Worm (Caenorhabditis elegans) whole organism, L4 larva: Measurements from ENCODE around the gene C23H3.9.

Source experiments
- F10B5.3 ChIP-seq: sonication (generic microtip); optimal IDR thresholded peaks from 2 replicates; lab custom pipeline; 2016; ENCODE audit warnings: mild to moderate bottlenecking, missing genetic modification characterization, missing compliant biosample characterization
- F26F4.8 ChIP-seq: fragments of 200-800 bp; sonication (Bioruptor generic); conservative IDR thresholded peaks from 2 replicates; pipeline ENCODE4 v1.3.6; 2022; ENCODE audit warnings: missing genetic modification characterization, missing compliant biosample characterization
- F37D6.2 ChIP-seq: sonication (generic microtip); optimal IDR thresholded peaks from 2 replicates; lab custom pipeline; 2016; ENCODE audit warnings: mild to moderate bottlenecking, missing genetic modification characterization, missing compliant biosample characterization
- T20F7.1 ChIP-seq: fragments of 200-800 bp; sonication (Bioruptor generic); optimal IDR thresholded peaks from 2 replicates; lab custom pipeline; 2018; ENCODE audit warnings: mild to moderate bottlenecking, missing genetic modification characterization, missing compliant biosample characterization
- Y75B8A.6 ChIP-seq: fragments of 200-800 bp; sonication (Bioruptor generic); IDR thresholded peaks from 2 replicates; pipeline ENCODE4 v1.3.6; 2022; ENCODE audit warnings: missing genetic modification reagents, missing genetic modification characterization, missing compliant biosample characterization
- ZK546.5 ChIP-seq, 2 experiments: sonication (generic microtip); optimal IDR thresholded peaks; 2 replicates each; lab custom pipeline; 2017; ENCODE audit warnings: missing biosample characterization in 2 of 2, missing genetic modification characterization in 2 of 2
- aha-1 ChIP-seq: fragments of 150-350 bp; peaks from one replicate; lab custom pipeline; 2014; ENCODE audit warnings: missing biosample characterization, missing genetic modification characterization
- arid-1 ChIP-seq: fragments of 200-800 bp; sonication (Bioruptor generic); conservative IDR thresholded peaks from 2 replicates; pipeline ENCODE4 v1.3.6; 2022; ENCODE audit warnings: missing genetic modification reagents, missing genetic modification characterization, missing compliant biosample characterization
- ceh-20 ChIP-seq: fragments of 200-800 bp; sonication (Bioruptor generic); IDR thresholded peaks from 2 replicates; pipeline ENCODE4 v1.3.6; 2022; ENCODE audit warnings: missing genetic modification reagents, missing genetic modification characterization, missing compliant biosample characterization
- ceh-44 ChIP-seq: fragments of 200-800 bp; sonication (Bioruptor generic); IDR thresholded peaks from 2 replicates; pipeline ENCODE4 v1.3.6; 2022; ENCODE audit warnings: missing genetic modification reagents, missing genetic modification characterization, missing compliant biosample characterization
- ces-1 ChIP-seq: fragments of 150-350 bp; sonication (generic microtip); optimal IDR thresholded peaks from 4 replicates; lab custom pipeline; 2014; ENCODE audit warnings: missing biosample characterization, missing genetic modification reagents, missing genetic modification characterization
- ctbp-1 ChIP-seq: fragments of 200-800 bp; sonication (Bioruptor generic); IDR thresholded peaks from 2 replicates; pipeline ENCODE4 v1.3.6; 2022; ENCODE audit warnings: missing genetic modification reagents, missing genetic modification characterization, missing compliant biosample characterization
- dpl-1 ChIP-seq: fragments of 150-350 bp; optimal IDR thresholded peaks from 2 replicates; lab custom pipeline; 2014; ENCODE audit warnings: missing biosample characterization, missing genetic modification reagents, missing genetic modification characterization
- duxl-1 ChIP-seq: sonication (generic microtip); optimal IDR thresholded peaks from 2 replicates; lab custom pipeline; 2016; ENCODE audit warnings: mild to moderate bottlenecking, missing genetic modification characterization, moderate library complexity, missing compliant biosample characterization; ENCODE audit not compliant: poor library complexity
- egl-27 ChIP-seq: sonication (generic microtip); optimal IDR thresholded peaks from 3 replicates; lab custom pipeline; 2017; ENCODE audit warnings: missing biosample characterization, missing genetic modification reagents, missing genetic modification characterization
- egl-43 ChIP-seq: fragments of 200-800 bp; sonication (Bioruptor generic); IDR thresholded peaks from 2 replicates; pipeline ENCODE4 v1.3.6; 2022; ENCODE audit warnings: missing genetic modification reagents, missing genetic modification characterization, missing compliant biosample characterization
- fkh-10 ChIP-seq: fragments of 150-350 bp; optimal IDR thresholded peaks from 2 replicates; lab custom pipeline; 2014; ENCODE audit warnings: missing biosample characterization, missing genetic modification reagents, missing genetic modification characterization
- hlh-30 ChIP-seq: sonication (generic microtip); optimal IDR thresholded peaks from 2 replicates; lab custom pipeline; 2017; ENCODE audit warnings: antibody characterized with exemption, mild to moderate bottlenecking, missing genetic modification characterization, missing compliant biosample characterization; ENCODE audit not compliant: insufficient read depth
- hmg-1.1 ChIP-seq: fragments of 200-800 bp; sonication (Bioruptor generic); IDR thresholded peaks from 2 replicates; pipeline ENCODE4 v1.3.6; 2022; ENCODE audit warnings: missing genetic modification reagents, missing genetic modification characterization, missing compliant biosample characterization
- jun-1 ChIP-seq: fragments of 150-350 bp; optimal IDR thresholded peaks from 2 replicates; lab custom pipeline; 2014; ENCODE audit warnings: missing biosample characterization, missing genetic modification reagents, missing genetic modification characterization
- lim-7 ChIP-seq: fragments of 200-800 bp; sonication (Bioruptor generic); IDR thresholded peaks from 2 replicates; pipeline ENCODE4 v1.3.6; 2022; ENCODE audit warnings: missing genetic modification characterization, missing compliant biosample characterization
- lin-13 ChIP-seq: fragments of 150-350 bp; optimal IDR thresholded peaks from 2 replicates; lab custom pipeline; 2014; ENCODE audit warnings: missing biosample characterization, missing genetic modification reagents, missing genetic modification characterization
- lir-3 ChIP-seq: sonication (generic microtip); optimal IDR thresholded peaks from 2 replicates; lab custom pipeline; 2016; ENCODE audit warnings: mild to moderate bottlenecking, missing genetic modification characterization, missing compliant biosample characterization
- madf-5 ChIP-seq, 2 experiments: fragments of 200-800 bp; sonication (Bioruptor generic); IDR thresholded peaks; 2 replicates each; pipeline ENCODE4 v1.3.6; 2022; ENCODE audit warnings: missing compliant biosample characterization in 2 of 2, missing genetic modification characterization in 2 of 2
- mep-1 ChIP-seq: fragments of 150-350 bp; sonication (generic microtip); optimal IDR thresholded peaks from 3 replicates; lab custom pipeline; 2014; ENCODE audit warnings: missing biosample characterization, missing genetic modification characterization
- mes-2 ChIP-seq: sonication (generic microtip); optimal IDR thresholded peaks from 2 replicates; lab custom pipeline; 2016; ENCODE audit warnings: missing genotype, mild to moderate bottlenecking, missing genetic modification characterization, missing compliant biosample characterization; ENCODE audit not compliant: poor library complexity, severe bottlenecking
- mxl-2 ChIP-seq: fragments of 200-800 bp; sonication (Bioruptor generic); conservative IDR thresholded peaks from 2 replicates; pipeline ENCODE4 v1.3.6; 2022; ENCODE audit warnings: missing genetic modification reagents, missing genetic modification characterization, missing compliant biosample characterization
- nhr-10 ChIP-seq: fragments of 150-350 bp; optimal IDR thresholded peaks from 2 replicates; lab custom pipeline; 2014; ENCODE audit warnings: missing biosample characterization, missing genetic modification characterization
- nhr-111 ChIP-seq: fragments of 200-800 bp; sonication (Bioruptor generic); optimal IDR thresholded peaks from 2 replicates; lab custom pipeline; 2018; ENCODE audit warnings: mild to moderate bottlenecking, missing genetic modification characterization, missing compliant biosample characterization
- nhr-42 ChIP-seq: fragments of 200-800 bp; sonication (Bioruptor generic); IDR thresholded peaks from 2 replicates; pipeline ENCODE4 v1.3.6; 2022; ENCODE audit warnings: missing genetic modification characterization, missing compliant biosample characterization
- nhr-48 ChIP-seq: sonication (generic microtip); optimal IDR thresholded peaks from 2 replicates; lab custom pipeline; 2016; ENCODE audit warnings: mild to moderate bottlenecking, missing genetic modification characterization, missing compliant biosample characterization
- pha-4 ChIP-seq, 2 experiments: fragments of 150-350 bp in 1 of 2; fragments of 200-800 bp in 1 of 2; sonication (Bioruptor generic) in 1 of 2; IDR thresholded peaks in 1 of 2; optimal IDR thresholded peaks in 1 of 2; 2 replicates each; pipeline versions ENCODE4 v1.3.6 to Lab custom; 2014 to 2022; ENCODE audit warnings: missing genetic modification characterization in 2 of 2, missing genetic modification reagents in 2 of 2, missing biosample characterization in 1 of 2, missing compliant biosample characterization in 1 of 2
- rbr-2 ChIP-seq: sonication (generic microtip); optimal IDR thresholded peaks from 2 replicates; lab custom pipeline; 2016; ENCODE audit warnings: missing genotype, missing genetic modification characterization, missing compliant biosample characterization
- set-16 ChIP-seq: fragments of 200-800 bp; sonication (Bioruptor generic); IDR thresholded peaks from 2 replicates; pipeline ENCODE4 v1.3.6; 2022; ENCODE audit warnings: missing genetic modification reagents, missing genetic modification characterization, missing compliant biosample characterization
- spr-1 ChIP-seq: sonication (generic microtip); optimal IDR thresholded peaks from 2 replicates; lab custom pipeline; 2016; ENCODE audit warnings: mild to moderate bottlenecking, missing genetic modification characterization, missing compliant biosample characterization
- spr-3 ChIP-seq: fragments of 200-800 bp; sonication (Bioruptor generic); optimal IDR thresholded peaks from 2 replicates; lab custom pipeline; 2018; ENCODE audit warnings: mild to moderate bottlenecking, missing genetic modification characterization, missing compliant biosample characterization
- zag-1 ChIP-seq: fragments of 150-350 bp; optimal IDR thresholded peaks from 2 replicates; lab custom pipeline; 2014; ENCODE audit warnings: missing biosample characterization, missing genetic modification characterization
- zip-11 ChIP-seq: fragments of 200-800 bp; sonication (Bioruptor generic); IDR thresholded peaks from 2 replicates; pipeline ENCODE4 v1.3.6; 2022; ENCODE audit warnings: missing genetic modification characterization, missing compliant biosample characterization
- ztf-11 ChIP-seq: fragments of 150-350 bp; optimal IDR thresholded peaks from 2 replicates; lab custom pipeline; 2014; ENCODE audit warnings: missing biosample characterization, missing genetic modification characterization

C23H3.9 gene

DNA sequence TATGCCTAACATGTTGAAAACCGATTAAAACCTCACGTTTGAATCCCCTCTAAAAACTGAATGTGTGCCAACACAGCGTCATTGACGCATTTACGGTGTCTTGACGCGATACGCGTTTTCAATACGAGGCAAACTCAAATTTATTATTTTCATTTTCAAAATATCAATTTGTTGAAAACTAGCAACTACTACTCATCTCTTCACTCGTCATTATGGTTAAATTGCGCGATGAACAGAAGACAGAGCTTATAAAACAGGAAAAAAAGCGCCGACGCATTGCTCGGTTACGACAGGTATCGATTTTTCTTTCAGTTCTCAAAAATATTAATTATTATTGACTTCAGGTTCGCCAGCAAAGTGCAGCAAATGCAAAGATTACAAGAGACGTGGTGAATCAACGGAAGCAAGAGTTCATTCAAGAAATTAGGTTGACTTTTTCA is 54.5 kb downstream of the C23H3.9 start, which contains the start of gene enee-1 (continued):
- TF ChIP-seq mes-2 (peak; percentile 90), nhr-48 (tag; lab: Kevin White, UChicago) (peak; percentile 36), F37D6.2 (tag; lab: Kevin White, UChicago) (peak; percentile 15), ZK546.5 (tag; optimal IDR thresholded peaks at IDR 0.05; lab: Kevin White, UChicago) (no peak), ceh-44 (GFP tag; lab: Robert Waterston, UW) (no peak), dpl-1 (peak; percentile 96), hlh-30 (tag; lab: Kevin White, UChicago) (peak; percentile 76), nhr-42 (GFP tag; lab: Robert Waterston, UW) (peak; percentile 62; the same call in 1 of the 2 replicates), Y75B8A.6 (no peak), madf-5 (GFP tag; IDR thresholded peaks at IDR 0.05; lab: Robert Waterston, UW) (no peak), zip-11 (GFP tag; lab: Robert Waterston, UW) (no peak), ceh-20 (GFP tag; lab: Robert Waterston, UW) (no peak), zag-1 (tag; lab: Kevin White, UChicago) (no peak), arid-1 (GFP tag; lab: Robert Waterston, UW) (peak; percentile 52), rbr-2 (tag; lab: Kevin White, UChicago) (peak; percentile 72), hmg-1.1 (peak; percentile 75), F10B5.3 (tag; lab: Kevin White, UChicago) (peak; percentile 48), fkh-10 (GFP tag; lab: Kevin White, UChicago) (peak; percentile 67), ctbp-1 (GFP tag; lab: Robert Waterston, UW) (peak; percentile 39; the same call in 1 of the 2 replicates), jun-1 (peak; percentile 74), aha-1 (tag; lab: Kevin White, UChicago) (peak; percentile 95)

- TF ChIP-seq lir-3 (tag; lab: Kevin White, UChicago) = no peak
- no peak for TF ChIP-seq duxl-1 (tag; lab: Kevin White, UChicago)
- no peak for TF ChIP-seq nhr-10 (tag; lab: Kevin White, UChicago)
- peak; percentile 8 for TF ChIP-seq mes-2
- TF ChIP-seq ztf-11 (tag; lab: Kevin White, UChicago) = no peak
- TF ChIP-seq set-16 (GFP tag; lab: Robert Waterston, UW) = peak; percentile 57; the same call in 1 of the 2 replicates
- peak; percentile 4; the same call in 1 of the 2 replicates for TF ChIP-seq egl-43
- no peak for TF ChIP-seq spr-3 (GFP tag; lab: Kevin White, UChicago)
- no peak for TF ChIP-seq egl-27 (tag; lab: Kevin White, UChicago)
- TF ChIP-seq lim-7 = 0 out of 2 replicates have a peak, but pooled peaks have one; percentile 27
Observed at ce11 chrII:23739-24138, 55.3 kb downstream of the C23H3.9 start.

DNA sequence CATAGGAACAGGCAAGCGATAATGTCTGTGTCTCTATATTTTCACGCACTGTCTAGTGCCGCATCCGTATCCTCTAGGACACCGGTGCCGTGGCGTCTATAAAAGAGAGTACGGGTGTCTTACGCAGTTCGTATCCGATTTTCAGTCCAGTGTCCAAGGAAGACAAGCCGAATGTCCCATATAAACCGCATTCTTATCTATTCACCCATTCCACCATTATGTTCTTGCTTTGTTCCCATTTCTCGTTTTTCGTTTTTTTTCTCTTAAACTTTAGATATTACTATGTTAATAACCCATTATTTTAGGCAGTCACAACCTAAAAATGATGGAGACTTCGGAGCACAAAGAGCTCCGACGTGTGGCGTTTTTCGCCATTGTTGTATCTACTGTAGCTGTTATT is 56.0 kb downstream of the C23H3.9 start, which contains the start of gene sqt-2:
sqt-2 (plus strand) TSS at position 301 of the 400 bp plus-strand sequence.
- TF ChIP-seq ces-1 (GFP tag; lab: Kevin White, UChicago) (no peak), nhr-111 (GFP tag; lab: Kevin White, UChicago) (no peak), T20F7.1 (GFP tag; lab: Kevin White, UChicago) (no peak), F26F4.8 (GFP tag; lab: Robert Waterston, UW) (no peak), pha-4 (GFP tag; IDR thresholded peaks at IDR 0.05; lab: Robert Waterston, UW) (no peak), pha-4 (tag; optimal IDR thresholded peaks at IDR 0.05; lab: Kevin White, UChicago) (no peak), F37D6.2 (tag; lab: Kevin White, UChicago) (no peak), mxl-2 (GFP tag; lab: Robert Waterston, UW) (no peak), mep-1 (tag; lab: Kevin White, UChicago) (no peak), set-16 (GFP tag; lab: Robert Waterston, UW) (no peak), lin-13 (GFP tag; lab: Kevin White, UChicago) (no peak), spr-1 (no peak)
